Fruit fly (Drosophila melanogaster): ENCODE measurements around the gene Tudor-SN.

dm6 chr3L:270760-271500 is 6.8 kb upstream of the Tudor-SN start, which contains the start of gene miple2:
- TF ChIP-seq Sin3A (optimal IDR thresholded peaks at IDR 0.05) (no peak), h (optimal IDR thresholded peaks at IDR 0.05) (no peak)
